Fruit fly (Drosophila melanogaster): ENCODE data around the gene CG33159.

Gene CG33159

DNA sequence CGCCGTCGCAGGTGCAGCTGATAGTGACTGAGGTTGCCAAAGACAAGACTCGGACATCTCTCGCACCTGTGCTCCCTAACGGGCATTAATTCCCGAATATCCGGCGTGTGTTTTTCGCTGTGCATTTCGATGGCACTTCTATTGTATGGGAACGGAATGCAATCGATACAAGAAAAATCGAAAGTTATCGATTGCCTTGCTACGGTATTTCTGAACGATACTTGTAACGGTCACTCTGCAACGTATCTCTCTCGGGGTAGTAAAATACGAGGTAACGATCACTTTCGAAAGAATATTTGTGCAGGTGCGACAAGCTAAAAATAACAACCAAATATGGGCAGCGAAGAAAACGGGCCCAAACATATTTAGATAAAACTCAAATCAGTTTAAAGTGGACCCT is 39.3 kb downstream of the CG33159 start, which contains the start of gene CG32280 (continued):
- TF ChIP-seq HLH3B (GFP tag; IDR thresholded peaks at IDR 0.05) (no peak), Hr51 (GFP tag; optimal IDR thresholded peaks at IDR 0.05) (no peak), pho (GFP tag; optimal IDR thresholded peaks at IDR 0.05) (no peak), Tbp (GFP tag; optimal IDR thresholded peaks at IDR 0.05) (no peak), CoRest (tag; optimal IDR thresholded peaks at IDR 0.05) (peak; percentile 26), CG11696 (GFP tag; IDR thresholded peaks at IDR 0.05) (no peak), Hmx (GFP tag; optimal IDR thresholded peaks at IDR 0.05) (no peak), crol (GFP tag; IDR thresholded peaks at IDR 0.05) (no peak), al (GFP tag; IDR thresholded peaks at IDR 0.05) (no peak), CG7963 (GFP tag; IDR thresholded peaks at IDR 0.05; ENCODE audit: partially characterized antibody) (peak; percentile 66; the same call in 2 of the 3 replicates), CG12219 (GFP tag; optimal IDR thresholded peaks at IDR 0.05) (no peak), Six4 (GFP tag; optimal IDR thresholded peaks at IDR 0.05) (no peak), Lim3 (GFP tag; IDR thresholded peaks at IDR 0.05) (no peak), CG10462 (GFP tag; optimal IDR thresholded peaks at IDR 0.05) (no peak), Hr78 (GFP tag; optimal IDR thresholded peaks at IDR 0.05) (no peak), rib (GFP tag; IDR thresholded peaks at IDR 0.05) (no peak), CG32767 (GFP tag; IDR thresholded peaks at IDR 0.05) (no peak), CG33213 (GFP tag; optimal IDR thresholded peaks at IDR 0.05) (no peak), BEAF-32 (GFP tag; optimal IDR thresholded peaks at IDR 0.05) (peak; percentile 85), Lpt (GFP tag; optimal IDR thresholded peaks at IDR 0.05) (no peak), fu2 (GFP tag; optimal IDR thresholded peaks at IDR 0.05) (no peak), sob (GFP tag; IDR thresholded peaks at IDR 0.05) (peak; percentile 58; the same call in 1 of the 2 replicates), Bdp1 (GFP tag; optimal IDR thresholded peaks at IDR 0.05) (no peak), CG4282 (GFP tag; optimal IDR thresholded peaks at IDR 0.05) (no peak), CG17328 (GFP tag; IDR thresholded peaks at IDR 0.05) (no peak), tup (GFP tag; optimal IDR thresholded peaks at IDR 0.05) (no peak), CTCF (GFP tag; optimal IDR thresholded peaks at IDR 0.05) (no peak), NK7.1 (GFP tag; optimal IDR thresholded peaks at IDR 0.05) (no peak), CG11247 (GFP tag; IDR thresholded peaks at IDR 0.05) (no peak), Gug (GFP tag; IDR thresholded peaks at IDR 0.05) (peak; percentile 45; the same call in 2 of the 4 replicates), sim (GFP tag; IDR thresholded peaks at IDR 0.05) (0 out of 2 replicates have a peak, but pooled peaks have one; percentile 19), CG18011 (GFP tag; optimal IDR thresholded peaks at IDR 0.05) (no peak), CG3838 (GFP tag; optimal IDR thresholded peaks at IDR 0.05) (no peak), toy (GFP tag; IDR thresholded peaks at IDR 0.05) (no peak), nau (GFP tag; optimal IDR thresholded peaks at IDR 0.05) (no peak), Fer3 (tag; optimal IDR thresholded peaks at IDR 0.05) (no peak), croc (GFP tag; conservative IDR thresholded peaks at IDR 0.05) (no peak), CG7987 (GFP tag; optimal IDR thresholded peaks at IDR 0.05) (no peak), Sry-δ (GFP tag; optimal IDR thresholded peaks at IDR 0.05) (peak; percentile 80), CG30020 (tag; optimal IDR thresholded peaks at IDR 0.05) (peak; percentile 31), CG15696 (tag; optimal IDR thresholded peaks at IDR 0.05) (no peak), C15 (GFP tag; IDR thresholded peaks at IDR 0.05) (no peak), CG17912 (GFP tag; optimal IDR thresholded peaks at IDR 0.05) (no peak), gt (GFP tag; IDR thresholded peaks at IDR 0.05) (no peak), exex (tag; optimal IDR thresholded peaks at IDR 0.05) (no peak), CG2712 (tag; optimal IDR thresholded peaks at IDR 0.05) (peak; percentile 49), Dref (GFP tag; IDR thresholded peaks at IDR 0.05) (peak; percentile 96), klu (GFP tag; IDR thresholded peaks at IDR 0.05) (no peak), Elba2 (GFP tag; optimal IDR thresholded peaks at IDR 0.05) (no peak), CG9932 (GFP tag; IDR thresholded peaks at IDR 0.05) (peak; percentile 63), Dad (GFP tag; optimal IDR thresholded peaks at IDR 0.05) (peak; percentile 32), CG16779 (GFP tag; IDR thresholded peaks at IDR 0.05) (no peak), sd (tag; optimal IDR thresholded peaks at IDR 0.05) (peak; percentile 82)
